Worm (Caenorhabditis elegans): Measurements from ENCODE around the gene F41C3.8.

- TF ChIP-seq nhr-76 (tag; optimal IDR thresholded peaks at IDR 0.05) = no peak
- TF ChIP-seq lin-13 (tag; optimal IDR thresholded peaks at IDR 0.05) = no peak
- TF ChIP-seq ham-2 (GFP tag; optimal IDR thresholded peaks at IDR 0.05) = no peak
- TF ChIP-seq ceh-43 (GFP tag; optimal IDR thresholded peaks at IDR 0.05) = no peak
- TF ChIP-seq nhr-28 (tag; optimal IDR thresholded peaks at IDR 0.05) = no peak
- no peak for TF ChIP-seq snpc-4 (tag; optimal IDR thresholded peaks at IDR 0.05)
- TF ChIP-seq lsy-2 (tag; optimal IDR thresholded peaks at IDR 0.05) = no peak
- TF ChIP-seq unc-120 (tag; optimal IDR thresholded peaks at IDR 0.05; ENCODE audit: poor library complexity, severe bottlenecking) = no peak
- no peak for TF ChIP-seq pha-4 (tag; optimal IDR thresholded peaks at IDR 0.05)
- TF ChIP-seq unc-39 (tag; optimal IDR thresholded peaks at IDR 0.05) = no peak
Observed at ce11 chrII:4675481-4675880, 40.4 kb upstream of the F41C3.8 start, which contains the start of gene T05A7.3.

All from whole organism, mixed stage, embryonic.